Worm (Caenorhabditis elegans): ENCODE results near the gene srxa-4.
A peak's percentile ranks its signal among the peaks of the same experiment; 100 is the strongest.

srxa-4 gene

DNA sequence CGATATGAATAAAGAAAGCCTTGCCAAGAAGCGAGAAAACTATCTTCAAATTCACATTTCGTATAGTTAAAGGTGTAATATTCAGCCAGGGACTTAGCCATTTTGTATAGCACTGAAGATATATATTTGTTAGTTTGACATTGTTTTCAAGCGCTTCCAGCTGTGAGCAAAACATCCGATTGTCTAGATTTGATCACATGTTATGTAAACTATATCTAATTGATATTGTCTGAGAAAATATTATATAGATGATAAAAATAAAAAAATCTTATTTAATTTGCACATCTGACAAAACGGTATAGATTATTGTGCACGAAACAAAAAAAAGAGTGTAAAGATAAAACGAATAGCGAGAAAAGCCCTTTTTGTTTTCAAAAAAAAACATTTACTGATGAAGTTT lies 44.4 kb downstream of the srxa-4 start, which contains the start of gene srh-89:
srh-89 (minus strand) TSS at position 101 of the 400 bp plus-strand sequence.
- TF ChIP-seq F52B5.7 (tag; optimal IDR thresholded peaks at IDR 0.05), result no peak
- no peak for TF ChIP-seq ZK185.1 (tag; optimal IDR thresholded peaks at IDR 0.05; ENCODE audit: poor library complexity, severe bottlenecking)
- TF ChIP-seq ztf-26 (tag; optimal IDR thresholded peaks at IDR 0.05), result no peak
- TF ChIP-seq ceh-79 (tag; optimal IDR thresholded peaks at IDR 0.05), result no peak
- no peak for TF ChIP-seq F10E7.11 (tag; optimal IDR thresholded peaks at IDR 0.05)
- no peak for TF ChIP-seq nfyb-1 (GFP tag; IDR thresholded peaks at IDR 0.05)
- no peak for TF ChIP-seq pbrm-1 (GFP tag; IDR thresholded peaks at IDR 0.05)
- TF ChIP-seq B0261.1 (tag; optimal IDR thresholded peaks at IDR 0.05), result no peak
- TF ChIP-seq ceh-27 (GFP tag; optimal IDR thresholded peaks at IDR 0.05), result no peak
- TF ChIP-seq attf-3 (GFP tag; conservative IDR thresholded peaks at IDR 0.05), result no peak
- TF ChIP-seq K11D2.4 (GFP tag; IDR thresholded peaks at IDR 0.05), result no peak
- no peak for TF ChIP-seq nfya-1 (tag; optimal IDR thresholded peaks at IDR 0.05; ENCODE audit: borderline replicate concordance, insufficient read depth)
- no peak for TF ChIP-seq T07F8.4 (tag; optimal IDR thresholded peaks at IDR 0.05)
- no peak for TF ChIP-seq nhr-179 (tag; optimal IDR thresholded peaks at IDR 0.05)

DNA sequence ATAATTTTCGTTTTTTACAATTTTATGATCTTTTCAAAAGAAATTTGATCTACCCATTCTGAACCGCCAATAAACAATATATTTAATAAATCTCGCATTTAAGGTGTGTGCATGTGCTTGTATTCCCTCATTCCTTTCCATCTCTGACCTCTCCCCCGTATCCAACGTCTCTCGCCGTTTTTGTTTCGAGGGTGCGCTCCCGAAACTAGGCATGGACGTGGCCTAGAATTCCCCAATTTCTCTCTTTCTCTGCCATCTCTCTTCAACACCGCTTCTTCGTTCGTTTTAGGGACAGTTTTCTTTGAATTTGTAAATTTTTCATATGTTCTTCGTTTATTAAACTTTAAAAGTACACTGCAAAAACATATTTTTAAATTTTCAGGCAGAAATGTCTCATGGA lies 45.2 kb downstream of the srxa-4 start, which contains the start of gene F25E5.1:
F25E5.1 (plus strand) TSS at position 376 of the 400 bp plus-strand sequence.
- TF ChIP-seq mcd-1 (GFP tag; IDR thresholded peaks at IDR 0.05) (no peak), dpff-1 (tag; optimal IDR thresholded peaks at IDR 0.05) (no peak), fkh-3 (tag; optimal IDR thresholded peaks at IDR 0.05) (no peak), Y53F4B.3 (GFP tag; IDR thresholded peaks at IDR 0.05) (no peak), egl-44 (GFP tag; IDR thresholded peaks at IDR 0.05) (no peak), nhr-80 (tag; optimal IDR thresholded peaks at IDR 0.05) (peak; percentile 60), unc-62 (GFP tag; optimal IDR thresholded peaks at IDR 0.05) (no peak), hlh-12 (tag; optimal IDR thresholded peaks at IDR 0.05) (no peak), sptf-2 (GFP tag; optimal IDR thresholded peaks at IDR 0.05) (no peak), Y53G8AR.9 (GFP tag; conservative IDR thresholded peaks at IDR 0.05) (no peak), cebp-2 (GFP tag; IDR thresholded peaks at IDR 0.05) (no peak), F57A8.1 (GFP tag; optimal IDR thresholded peaks at IDR 0.05) (no peak), nhr-120 (GFP tag; IDR thresholded peaks at IDR 0.05) (no peak), somi-1 (GFP tag; optimal IDR thresholded peaks at IDR 0.05) (no peak), F55B11.4 (tag; optimal IDR thresholded peaks at IDR 0.05; ENCODE audit: borderline replicate concordance, insufficient read depth) (no peak), lag-1 (GFP tag; IDR thresholded peaks at IDR 0.05) (no peak), B0019.2 (GFP tag; conservative IDR thresholded peaks at IDR 0.05) (no peak), hmg-20 (GFP tag; IDR thresholded peaks at IDR 0.05) (0 out of 2 replicates have a peak, but pooled peaks have one; percentile 24), ztf-18 (tag; optimal IDR thresholded peaks at IDR 0.05) (peak; percentile 49), attf-3 (GFP tag; conservative IDR thresholded peaks at IDR 0.05) (0 out of 2 replicates have a peak, but pooled peaks have one; percentile 15), D2030.7 (GFP tag; IDR thresholded peaks at IDR 0.05) (no peak), attf-5 (GFP tag; optimal IDR thresholded peaks at IDR 0.05) (peak; percentile 91), egrh-3 (GFP tag; IDR thresholded peaks at IDR 0.05) (0 out of 2 replicates have a peak, but pooled peaks have one; percentile 34), athp-1 (tag; optimal IDR thresholded peaks at IDR 0.05) (peak; percentile 61), madf-3 (GFP tag; IDR thresholded peaks at IDR 0.05) (no peak), repo-1 (tag; optimal IDR thresholded peaks at IDR 0.05) (no peak), hsf-1 (GFP tag; IDR thresholded peaks at IDR 0.05) (no peak), lsl-1 (GFP tag; optimal IDR thresholded peaks at IDR 0.05) (no peak), unc-130 (GFP tag; optimal IDR thresholded peaks at IDR 0.05) (no peak), B0035.1 (tag; optimal IDR thresholded peaks at IDR 0.05) (no peak), sdz-38 (tag; optimal IDR thresholded peaks at IDR 0.05) (no peak), sea-2 (GFP tag; IDR thresholded peaks at IDR 0.05) (no peak), Y56A3A.18 (GFP tag; IDR thresholded peaks at IDR 0.05) (no peak), lin-26 (GFP tag; IDR thresholded peaks at IDR 0.05) (no peak), bed-1 (GFP tag; IDR thresholded peaks at IDR 0.05) (no peak), pbrm-1 (GFP tag; IDR thresholded peaks at IDR 0.05) (peak; percentile 68; the same call in 1 of the 2 replicates), B0336.3 (GFP tag; IDR thresholded peaks at IDR 0.05) (no peak)
